Fruit fly (Drosophila melanogaster): Measurements from ENCODE around the gene m.

Gene m

dm6 chrX:11799931-11800330, 45.9 kb downstream of the m start:
- peak in 1 of 2 experiments; percentile 0 for TF ChIP-seq chif (GFP tag; optimal IDR thresholded peaks at IDR 0.05)
- TF ChIP-seq gfzf (GFP tag; optimal IDR thresholded peaks at IDR 0.05): peak; percentile 9
- peak; percentile 65 for TF ChIP-seq CG4360 (GFP tag; IDR thresholded peaks at IDR 0.05)
- TF ChIP-seq Fer1 (GFP tag; optimal IDR thresholded peaks at IDR 0.05): no peak
- no peak for TF ChIP-seq CG1233 (GFP tag; optimal IDR thresholded peaks at IDR 0.05)
- TF ChIP-seq HmgD (GFP tag; optimal IDR thresholded peaks at IDR 0.05): peak; percentile 36
- TF ChIP-seq CG14441 (GFP tag; IDR thresholded peaks at IDR 0.05): peak; percentile 15; the same call in 1 of the 2 replicates
- peak; percentile 11 for TF ChIP-seq gem (tag; optimal IDR thresholded peaks at IDR 0.05)
- TF ChIP-seq phol (tag; optimal IDR thresholded peaks at IDR 0.05): peak; percentile 21
- TF ChIP-seq CG8290 (GFP tag; optimal IDR thresholded peaks at IDR 0.05): peak; percentile 95
- peak; percentile 17 to 86 for TF ChIP-seq CG8290 (tag; optimal IDR thresholded peaks at IDR 0.05)
- no peak for TF ChIP-seq bbx (GFP tag; IDR thresholded peaks at IDR 0.05; ENCODE audit: partially characterized antibody)
- TF ChIP-seq Med (GFP tag): peak; percentile 65
- TF ChIP-seq HLH3B (GFP tag; IDR thresholded peaks at IDR 0.05): no peak
- TF ChIP-seq Atf3 (GFP tag; optimal IDR thresholded peaks at IDR 0.05): no peak
- no peak for TF ChIP-seq CG9215 (GFP tag; IDR thresholded peaks at IDR 0.05)
- TF ChIP-seq stwl (tag; optimal IDR thresholded peaks at IDR 0.05): peak; percentile 14
- TF ChIP-seq CG8478 (optimal IDR thresholded peaks at IDR 0.05): peak; percentile 19
- TF ChIP-seq zfh1 (GFP tag; IDR thresholded peaks at IDR 0.05): peak; percentile 55; the same call in 1 of the 3 replicates
- peak; percentile 94 for TF ChIP-seq CG31365 (tag; optimal IDR thresholded peaks at IDR 0.05)
- TF ChIP-seq CG14710 (tag; optimal IDR thresholded peaks at IDR 0.05): peak; percentile 28
- peak; percentile 16; the same call in 1 of the 2 replicates for TF ChIP-seq ara (GFP tag; IDR thresholded peaks at IDR 0.05)
- TF ChIP-seq Drgx (GFP tag; IDR thresholded peaks at IDR 0.05): 0 out of 2 replicates have a peak, but pooled peaks have one; percentile 7
- no peak for TF ChIP-seq da (GFP tag; optimal IDR thresholded peaks at IDR 0.05)
- TF ChIP-seq zen2 (GFP tag; IDR thresholded peaks at IDR 0.05; ENCODE audit: partially characterized antibody): no peak
- no peak for TF ChIP-seq jigr1 (GFP tag; IDR thresholded peaks at IDR 0.05)
- peak; percentile 49; the same call in 1 of the 3 replicates for TF ChIP-seq CG2199 (GFP tag; IDR thresholded peaks at IDR 0.05)
- TF ChIP-seq Dfd (GFP tag; optimal IDR thresholded peaks at IDR 0.05): peak in 1 of 2 experiments; percentile 47
- TF ChIP-seq CG10654 (GFP tag; optimal IDR thresholded peaks at IDR 0.05): no peak
- no peak for TF ChIP-seq cad (GFP tag; optimal IDR thresholded peaks at IDR 0.05)
- peak; percentile 86 for TF ChIP-seq zf30C (GFP tag; optimal IDR thresholded peaks at IDR 0.05)
- TF ChIP-seq kni (GFP tag; optimal IDR thresholded peaks at IDR 0.05): peak; percentile 19
- TF ChIP-seq CG18262 (tag; optimal IDR thresholded peaks at IDR 0.05): peak; percentile 9
- no peak for TF ChIP-seq unpg (GFP tag; optimal IDR thresholded peaks at IDR 0.05)
- peak; percentile 72 for TF ChIP-seq cg (GFP tag; optimal IDR thresholded peaks at IDR 0.05)
- no peak for TF ChIP-seq en (GFP tag; optimal IDR thresholded peaks at IDR 0.05)

dm6 chrX:11805066-11805766, 51.1 kb downstream of the m start:
- TF ChIP-seq Deaf1 (tag; optimal IDR thresholded peaks at IDR 0.05) (no peak), NC2α (GFP tag; optimal IDR thresholded peaks at IDR 0.05) (no peak), ash1 (GFP tag; optimal IDR thresholded peaks at IDR 0.05) (no peak), Trl (optimal IDR thresholded peaks at IDR 0.05) (peak; percentile 71 to 87), Trl (GFP tag; optimal IDR thresholded peaks at IDR 0.05) (peak; percentile 51), esg (GFP tag; conservative IDR thresholded peaks at IDR 0.05) (no peak), al (GFP tag; IDR thresholded peaks at IDR 0.05) (no peak), Dbx (GFP tag; IDR thresholded peaks at IDR 0.05) (no peak), shn (GFP tag; optimal IDR thresholded peaks at IDR 0.05) (no peak), CG2120 (GFP tag; optimal IDR thresholded peaks at IDR 0.05) (no peak), pan (optimal IDR thresholded peaks at IDR 0.05) (no peak), pan (GFP tag; optimal IDR thresholded peaks at IDR 0.05 in 1 of 2, IDR thresholded peaks at IDR 0.05 in 1 of 2) (no peak), Elba2 (GFP tag; optimal IDR thresholded peaks at IDR 0.05) (no peak), CG6854 (GFP tag; optimal IDR thresholded peaks at IDR 0.05) (no peak), HmgD (GFP tag; optimal IDR thresholded peaks at IDR 0.05) (no peak), CG15479 (GFP tag; optimal IDR thresholded peaks at IDR 0.05) (no peak), Dfd (GFP tag; optimal IDR thresholded peaks at IDR 0.05) (no peak), CG9727 (GFP tag; optimal IDR thresholded peaks at IDR 0.05) (no peak), CG18262 (tag; optimal IDR thresholded peaks at IDR 0.05) (no peak), grn (GFP tag; optimal IDR thresholded peaks at IDR 0.05) (peak; percentile 7)
